Worm (Caenorhabditis elegans) whole organism, L4 larva: ENCODE data around the gene srd-1.

Experiments used
- R02D3.7 ChIP-seq: fragments of 150-350 bp; sonication (generic microtip); optimal IDR thresholded peaks from 3 replicates; lab custom pipeline; 2014; ENCODE audit warnings: missing biosample characterization, missing genetic modification characterization
- lin-1 ChIP-seq: fragments of 200-800 bp; sonication (Bioruptor generic); IDR thresholded peaks from 2 replicates; pipeline ENCODE4 v1.3.6; 2022; ENCODE audit warnings: missing genetic modification reagents, missing genetic modification characterization, missing compliant biosample characterization
- lin-13 ChIP-seq: fragments of 150-350 bp; optimal IDR thresholded peaks from 2 replicates; lab custom pipeline; 2014; ENCODE audit warnings: missing biosample characterization, missing genetic modification reagents, missing genetic modification characterization
- lsy-2 ChIP-seq, 2 experiments: fragments of 150-350 bp in 1 of 2; sonication (generic microtip) in 1 of 2; optimal IDR thresholded peaks; 2 replicates each; lab custom pipeline; 2014 to 2017; ENCODE audit warnings: missing biosample characterization in 2 of 2, missing genetic modification characterization in 2 of 2
- mep-1 ChIP-seq: fragments of 150-350 bp; sonication (generic microtip); optimal IDR thresholded peaks from 3 replicates; lab custom pipeline; 2014; ENCODE audit warnings: missing biosample characterization, missing genetic modification characterization
- mxl-2 ChIP-seq: fragments of 200-800 bp; sonication (Bioruptor generic); conservative IDR thresholded peaks from 2 replicates; pipeline ENCODE4 v1.3.6; 2022; ENCODE audit warnings: missing genetic modification reagents, missing genetic modification characterization, missing compliant biosample characterization
- nhr-28 ChIP-seq: fragments of 150-350 bp; optimal IDR thresholded peaks from 2 replicates; lab custom pipeline; 2014; ENCODE audit warnings: missing biosample characterization, missing genetic modification characterization
- nhr-41 ChIP-seq: fragments of 200-800 bp; sonication (Bioruptor generic); IDR thresholded peaks from 2 replicates; pipeline ENCODE4 v1.3.6; 2022; ENCODE audit warnings: missing genetic modification reagents, missing genetic modification characterization, missing compliant biosample characterization
- nhr-48 ChIP-seq: sonication (generic microtip); optimal IDR thresholded peaks from 2 replicates; lab custom pipeline; 2016; ENCODE audit warnings: mild to moderate bottlenecking, missing genetic modification characterization, missing compliant biosample characterization
- nhr-6 ChIP-seq: fragments of 150-350 bp; optimal IDR thresholded peaks from 2 replicates; lab custom pipeline; 2014; ENCODE audit warnings: missing biosample characterization, missing genetic modification characterization
- nhr-77 ChIP-seq: fragments of 150-350 bp; optimal IDR thresholded peaks from 2 replicates; lab custom pipeline; 2014; ENCODE audit warnings: missing biosample characterization, missing genetic modification characterization
- skn-1 ChIP-seq: fragments of 150-350 bp; optimal IDR thresholded peaks from 2 replicates; lab custom pipeline; 2014; ENCODE audit warnings: missing biosample characterization, missing genetic modification characterization
- snpc-4 ChIP-seq: fragments of 150-350 bp; optimal IDR thresholded peaks from 2 replicates; lab custom pipeline; 2014; ENCODE audit warnings: missing biosample characterization, missing genetic modification characterization
- unc-62 ChIP-seq, 3 experiments: fragments of 150-350 bp in 1 of 3; sonication (generic microtip); optimal IDR thresholded peaks in 2 of 3; peaks in 1 of 3; 1 replicate in 1 of 3; 2 replicates in 2 of 3; lab custom pipeline; 2014 to 2017; ENCODE audit warnings: missing biosample characterization in 3 of 3, missing genetic modification characterization in 3 of 3, missing genetic modification reagents in 3 of 3, missing genotype in 1 of 3

- TF ChIP-seq lsy-2 (tag; optimal IDR thresholded peaks at IDR 0.05; lab: Kevin White, UChicago), result no peak
- TF ChIP-seq mxl-2 (GFP tag; lab: Robert Waterston, UW), result no peak
- TF ChIP-seq lin-1 (GFP tag; lab: Robert Waterston, UW), result no peak
- TF ChIP-seq R02D3.7 (tag; lab: Kevin White, UChicago), result no peak
- no peak for TF ChIP-seq nhr-41 (GFP tag; lab: Robert Waterston, UW)
- TF ChIP-seq lin-13, result no peak
- TF ChIP-seq nhr-6, result no peak
- TF ChIP-seq nhr-48 (tag; lab: Kevin White, UChicago), result no peak
- no peak for TF ChIP-seq skn-1
- no peak for TF ChIP-seq mep-1
- no peak for TF ChIP-seq unc-62 (GFP tag; optimal IDR thresholded peaks at IDR 0.05 in 1 of 2; lab: Kevin White, UChicago)
- no peak for TF ChIP-seq unc-62 (tag; optimal IDR thresholded peaks at IDR 0.05; lab: Kevin White, UChicago)
- no peak for TF ChIP-seq nhr-77 (tag; lab: Kevin White, UChicago)
- TF ChIP-seq snpc-4, result no peak
- TF ChIP-seq nhr-28 (tag; lab: Kevin White, UChicago), result no peak
These were observed 16.0 kb upstream of the srd-1 start for ce11 chrII:10198486-10198885.
